Worm (Caenorhabditis elegans): Measurements from ENCODE around the gene ZC395.11.

DNA sequence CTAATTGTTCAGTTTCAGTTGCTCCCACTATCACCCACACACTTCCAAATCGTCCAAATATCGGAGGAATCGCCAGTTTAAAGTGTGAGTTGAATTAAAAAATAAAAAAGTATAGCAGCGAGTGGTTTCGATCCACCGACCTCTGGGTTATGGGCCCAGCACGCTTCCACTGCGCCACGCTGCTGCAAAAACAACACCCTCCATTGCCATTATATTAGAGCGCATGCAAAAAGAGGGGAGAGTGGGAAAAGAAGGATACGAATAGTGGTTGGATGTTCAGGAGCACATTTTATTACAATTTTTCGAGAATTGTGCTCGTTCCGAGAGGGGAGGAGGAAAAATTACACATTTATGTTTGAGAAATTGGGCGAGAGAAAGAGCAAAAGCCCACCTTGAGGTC, 8.8 kb upstream of the ZC395.11 start:
- TF ChIP-seq dao-5 (tag; optimal IDR thresholded peaks at IDR 0.05) (peak; percentile 73), him-1 (tag; optimal IDR thresholded peaks at IDR 0.05) (peak; percentile 67)

Measured in whole organism, L4/young adult.